Fruit fly (Drosophila melanogaster) whole organism, pupa: Measurements from ENCODE around the gene Sgs1.

Experiments
- CG13204 ChIP-seq: fragments of 200-800 bp; sonication (Bioruptor generic); optimal IDR thresholded peaks from 2 replicates; lab custom pipeline; 2018; ENCODE audit warnings: missing biosample characterization, mild to moderate bottlenecking, missing genetic modification characterization, moderate library complexity
- CG15710 ChIP-seq: fragments of 200-800 bp; sonication (Bioruptor generic); optimal IDR thresholded peaks from 2 replicates; lab custom pipeline; 2018; ENCODE audit warnings: missing biosample characterization, mild to moderate bottlenecking, missing genetic modification characterization, moderate library complexity
- CG17806 ChIP-seq: fragments of 200-800 bp; sonication (Bioruptor generic); optimal IDR thresholded peaks from 2 replicates; lab custom pipeline; 2018; ENCODE audit warnings: missing biosample characterization, mild to moderate bottlenecking, missing genetic modification characterization, moderate library complexity
- CG4496 ChIP-seq: fragments of 200-800 bp; sonication (Bioruptor generic); IDR thresholded peaks from 3 replicates; pipeline ENCODE4 v1.3.6; 2022; ENCODE audit warnings: missing biosample characterization, missing genetic modification characterization
- CG8301 ChIP-seq: fragments of 200-800 bp; sonication (Bioruptor generic); optimal IDR thresholded peaks from 2 replicates; lab custom pipeline; 2018; ENCODE audit warnings: missing biosample characterization, mild to moderate bottlenecking, missing genetic modification characterization
- CG9948 ChIP-seq: fragments of 200-800 bp; sonication (Bioruptor generic); optimal IDR thresholded peaks from 2 replicates; lab custom pipeline; 2018; ENCODE audit warnings: missing biosample characterization, mild to moderate bottlenecking, missing genetic modification characterization, moderate library complexity
- D1 ChIP-seq: fragments of 200-800 bp; sonication (Bioruptor generic); optimal IDR thresholded peaks from 2 replicates; lab custom pipeline; 2018; ENCODE audit warnings: missing biosample characterization, mild to moderate bottlenecking, missing genetic modification characterization, moderate library complexity
- EcR ChIP-seq: fragments of 200-800 bp; sonication (Bioruptor generic); optimal IDR thresholded peaks from 3 replicates; lab custom pipeline; 2019; ENCODE audit warnings: missing biosample characterization, missing genetic modification characterization, mild to moderate bottlenecking, moderate library complexity, missing genetic modification reagents
- Ets98B ChIP-seq: fragments of 200-800 bp; sonication (Bioruptor generic); IDR thresholded peaks from 2 replicates; pipeline ENCODE4 v1.3.6; 2022; ENCODE audit warnings: missing biosample characterization, missing genetic modification characterization
- Pif1A ChIP-seq: fragments of 200-800 bp; sonication (Bioruptor generic); optimal IDR thresholded peaks from 3 replicates; lab custom pipeline; 2016; ENCODE audit warnings: missing biosample characterization, missing genetic modification characterization
- Pif1B ChIP-seq: fragments of 200-800 bp; sonication (Bioruptor generic); optimal IDR thresholded peaks from 3 replicates; lab custom pipeline; 2016; ENCODE audit warnings: missing biosample characterization, missing genetic modification characterization
- Snoo ChIP-seq: fragments of 200-800 bp; sonication (Bioruptor generic); optimal IDR thresholded peaks from 3 replicates; lab custom pipeline; 2017; ENCODE audit warnings: missing biosample characterization, mild to moderate bottlenecking, missing genetic modification characterization, inconsistent platforms

DNA sequence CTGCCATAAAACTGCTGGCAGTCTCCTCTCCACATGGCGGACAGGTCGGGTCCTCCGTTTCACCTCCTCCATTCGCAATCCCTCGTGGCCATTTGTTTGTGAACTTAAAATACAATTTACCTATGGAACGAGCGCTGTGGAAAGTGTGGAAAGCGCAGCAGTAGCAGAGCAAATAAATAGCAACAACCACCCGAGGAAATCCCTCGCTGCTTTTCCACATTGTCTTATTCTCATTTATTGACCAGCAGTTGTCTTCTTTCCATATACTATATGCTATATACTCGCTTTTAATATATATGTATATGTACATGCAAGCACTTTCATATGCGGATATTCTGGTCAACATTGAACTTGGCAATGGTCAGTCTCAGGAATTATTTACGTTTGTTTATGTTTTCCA is 4.9 kb upstream of the Sgs1 start, which contains the start of gene hoe1:
- no peak for TF ChIP-seq CG4496 (GFP tag; lab: Robert Waterston, UW)
- no peak for TF ChIP-seq CG13204
- TF ChIP-seq D1: no peak
- TF ChIP-seq CG9948 (tag; lab: Kevin White, UChicago): no peak
- no peak for TF ChIP-seq CG8301 (tag; lab: Kevin White, UChicago)
- no peak for TF ChIP-seq Snoo (tag; lab: Kevin White, UChicago)
- no peak for TF ChIP-seq EcR
- no peak for TF ChIP-seq Pif1B
- TF ChIP-seq Pif1A (GFP tag; lab: Kevin White, UChicago): no peak
- TF ChIP-seq CG15710 (tag; lab: Kevin White, UChicago): no peak
- no peak for TF ChIP-seq Ets98B (GFP tag; lab: Robert Waterston, UW)
- TF ChIP-seq CG17806 (tag; lab: Kevin White, UChicago): no peak
